Worm (Caenorhabditis elegans) whole organism, midembryonic: ENCODE measurements around the gene del-1.

ENCODE experiments used
- T22C8.4 ChIP-seq: fragments of 200-800 bp; sonication (Bioruptor generic); IDR thresholded peaks from 2 replicates; pipeline ENCODE4 v1.3.6; 2022; ENCODE audit warnings: missing genetic modification characterization, missing compliant biosample characterization
- flt-1 ChIP-seq: fragments of 200-800 bp; sonication (Bioruptor generic); IDR thresholded peaks from 2 replicates; pipeline ENCODE4 v1.3.6; 2022; ENCODE audit warnings: missing genetic modification characterization, missing compliant biosample characterization
- klf-2 ChIP-seq: fragments of 200-800 bp; sonication (Bioruptor generic); conservative IDR thresholded peaks from 2 replicates; pipeline ENCODE4 v1.3.6; 2022; ENCODE audit warnings: missing genetic modification reagents, missing genetic modification characterization, missing compliant biosample characterization
- ztf-23 ChIP-seq: fragments of 200-800 bp; sonication (Bioruptor generic); IDR thresholded peaks from 2 replicates; pipeline ENCODE4 v1.3.6; 2022; ENCODE audit warnings: missing genetic modification reagents, missing genetic modification characterization, missing compliant biosample characterization
- ztf-29 ChIP-seq: fragments of 200-800 bp; sonication (Bioruptor generic); IDR thresholded peaks from 2 replicates; pipeline ENCODE4 v1.3.6; 2022; ENCODE audit warnings: missing genetic modification reagents, missing genetic modification characterization, missing compliant biosample characterization

- TF ChIP-seq ztf-23 (GFP tag; lab: Robert Waterston, UW) (no peak), T22C8.4 (GFP tag; lab: Robert Waterston, UW) (no peak), ztf-29 (no peak), klf-2 (GFP tag; lab: Robert Waterston, UW) (no peak), flt-1 (no peak)
Observed at ce11 chrX:14255031-14255430, 12.8 kb upstream of the del-1 start, which contains the start of gene E02H4.5.
